Fruit fly (Drosophila melanogaster) whole organism: ENCODE data around the gene CG1236.
A peak's percentile ranks its signal among the peaks of the same experiment; 100 is the strongest.

Experiments used
- CG8478 ChIP-seq: fragments of >200 bp; optimal IDR thresholded peaks from 2 replicates; lab custom pipeline; 2018; ENCODE audit warnings: inconsistent platforms
- Dll ChIP-seq: fragments of >200 bp; optimal IDR thresholded peaks from 2 replicates; lab custom pipeline; 2017
- EcR ChIP-seq, 2 experiments: fragments of >200 bp; optimal IDR thresholded peaks; 2 replicates each; lab custom pipeline; 2017; ENCODE audit warnings: missing biosample characterization in 2 of 2, missing genetic modification characterization in 2 of 2, missing genetic modification reagents in 2 of 2
- pan ChIP-seq: fragments of >200 bp; optimal IDR thresholded peaks from 2 replicates; lab custom pipeline; 2017
- psq ChIP-seq: fragments of >200 bp; optimal IDR thresholded peaks from 2 replicates; lab custom pipeline; 2017
- usp ChIP-seq: fragments of >200 bp; optimal IDR thresholded peaks from 2 replicates; lab custom pipeline; 2017; ENCODE audit warnings: missing biosample characterization, missing genetic modification characterization, mixed read lengths

The CG1236 gene

dm6 chr3R:5736305-5736869 is at the start of gene CG1236, which contains the start of gene CG2100:
CG1236 (plus strand) TSS chr3R:5736748.
CG2100 (minus strand) TSS chr3R:5736355.
- TF ChIP-seq psq (no peak), pan (lab: Kevin White, UChicago) (peak; percentile 90)

DNA sequence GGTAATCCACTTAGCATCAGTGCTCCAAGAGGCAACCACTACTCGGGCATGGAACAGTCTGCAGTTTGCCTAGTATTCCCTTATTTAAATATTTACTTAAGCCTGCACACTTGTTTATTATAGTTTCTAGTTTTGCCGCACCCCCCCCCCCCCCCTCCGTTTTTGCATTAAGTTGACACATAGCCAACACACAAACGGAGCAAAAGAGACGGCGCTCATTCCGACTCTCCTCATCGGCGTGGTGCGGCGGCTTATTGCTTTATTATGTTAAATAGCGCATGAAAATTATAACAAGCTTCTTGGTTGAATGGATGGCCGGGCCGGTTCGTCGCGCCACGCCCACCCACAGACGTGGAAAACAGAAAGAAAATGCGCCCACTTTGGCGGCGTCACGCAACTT is 46.9 kb upstream of the CG1236 start:
- TF ChIP-seq Dll (lab: Kevin White, UChicago) (no peak), EcR (GFP tag; optimal IDR thresholded peaks at IDR 0.05; lab: Kevin White, UChicago) (no peak), pan (lab: Kevin White, UChicago) (no peak), psq (no peak), CG8478 (lab: Kevin White, UChicago) (no peak), usp (GFP tag; lab: Kevin White, UChicago) (no peak)

DNA sequence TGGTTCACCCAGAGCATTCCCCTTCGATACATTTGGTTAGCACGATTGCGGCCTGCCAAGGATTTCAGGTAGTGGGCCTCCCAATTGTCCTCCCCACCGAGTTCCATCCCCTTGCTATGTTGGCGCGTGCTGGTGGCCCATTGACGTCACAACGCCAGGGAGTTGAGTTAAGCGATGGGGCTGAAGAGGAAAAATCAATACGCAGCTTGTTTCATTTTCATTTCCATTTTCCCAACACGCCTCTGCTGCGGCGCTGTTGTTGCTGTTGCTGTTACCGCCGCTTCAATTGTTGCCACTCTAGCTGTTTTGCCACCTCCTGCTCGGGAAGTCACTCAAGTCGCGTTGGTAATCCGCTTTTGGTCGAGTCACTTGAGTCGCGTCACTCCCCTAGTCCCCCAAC is 45.5 kb upstream of the CG1236 start:
- TF ChIP-seq psq: no peak

DNA sequence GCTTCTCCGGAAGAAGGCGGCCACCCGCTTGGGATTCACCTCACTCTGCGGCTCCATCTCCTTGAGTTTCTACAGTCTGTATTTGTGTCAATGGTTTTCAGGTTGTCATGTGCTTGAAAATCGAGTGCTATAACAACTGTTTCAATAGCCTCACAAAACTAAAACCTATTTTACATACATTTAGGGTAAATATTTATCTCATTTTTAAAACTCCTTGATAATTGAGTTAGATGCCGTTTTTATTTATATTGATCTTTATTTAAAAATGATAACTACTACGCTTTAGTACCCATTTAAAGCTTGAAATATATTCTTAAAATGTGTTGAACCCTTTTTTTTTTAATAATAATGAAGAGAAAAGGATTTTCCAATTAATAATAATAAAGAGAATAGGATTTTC is 43.4 kb upstream of the CG1236 start, which contains the start of gene CG2104:
TSS of gene CG2104 (minus strand) at position 101 of the 400 bp plus-strand sequence.
- TF ChIP-seq psq: no peak
- no peak for TF ChIP-seq Dll (lab: Kevin White, UChicago)
- TF ChIP-seq EcR (GFP tag; optimal IDR thresholded peaks at IDR 0.05; lab: Kevin White, UChicago): no peak
- TF ChIP-seq usp (GFP tag; lab: Kevin White, UChicago): no peak
- TF ChIP-seq CG8478 (lab: Kevin White, UChicago): no peak
- no peak for TF ChIP-seq pan (lab: Kevin White, UChicago)

DNA sequence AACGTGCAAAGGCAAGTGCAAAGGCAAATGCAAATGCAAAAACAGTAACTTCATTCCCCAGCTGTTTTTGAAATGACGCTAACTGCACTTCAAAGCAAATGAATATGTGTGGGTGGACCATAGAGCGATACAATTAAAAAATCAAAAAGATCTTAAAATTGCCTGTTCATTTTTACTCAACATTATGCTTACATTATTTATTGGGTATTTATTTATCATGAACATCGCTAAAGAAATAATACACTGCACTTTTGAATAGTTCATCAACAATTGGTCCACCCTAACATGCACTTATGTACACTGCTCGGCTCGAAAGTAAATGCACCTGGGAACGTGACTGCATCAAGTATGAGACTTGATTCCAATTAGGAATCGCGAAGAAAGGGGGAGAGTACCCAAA is 42.1 kb upstream of the CG1236 start:
- no peak for TF ChIP-seq CG8478 (lab: Kevin White, UChicago)
- TF ChIP-seq usp (GFP tag; lab: Kevin White, UChicago): no peak
- no peak for TF ChIP-seq pan (lab: Kevin White, UChicago)

- TF ChIP-seq EcR (GFP tag; optimal IDR thresholded peaks at IDR 0.05; lab: Kevin White, UChicago): no peak
- TF ChIP-seq Dll (lab: Kevin White, UChicago): no peak
- TF ChIP-seq psq: no peak
- no peak for TF ChIP-seq pan (lab: Kevin White, UChicago)
- TF ChIP-seq usp (GFP tag; lab: Kevin White, UChicago): no peak
- no peak for TF ChIP-seq CG8478 (lab: Kevin White, UChicago)
Measured at dm6 chr3R:5696384-5696783, 40.2 kb upstream of the CG1236 start.

dm6 chr3R:5701104-5701503 is 35.4 kb upstream of the CG1236 start:
- TF ChIP-seq CG8478 (lab: Kevin White, UChicago) (no peak), Dll (lab: Kevin White, UChicago) (peak; percentile 74), pan (lab: Kevin White, UChicago) (no peak)

- no peak for TF ChIP-seq psq
- no peak for TF ChIP-seq EcR (GFP tag; optimal IDR thresholded peaks at IDR 0.05; lab: Kevin White, UChicago)
- TF ChIP-seq usp (GFP tag; lab: Kevin White, UChicago): no peak
- TF ChIP-seq Dll (lab: Kevin White, UChicago): no peak
- TF ChIP-seq pan (lab: Kevin White, UChicago): no peak
- no peak for TF ChIP-seq CG8478 (lab: Kevin White, UChicago)
Measured at dm6 chr3R:5704982-5705381, 31.6 kb upstream of the CG1236 start.

DNA sequence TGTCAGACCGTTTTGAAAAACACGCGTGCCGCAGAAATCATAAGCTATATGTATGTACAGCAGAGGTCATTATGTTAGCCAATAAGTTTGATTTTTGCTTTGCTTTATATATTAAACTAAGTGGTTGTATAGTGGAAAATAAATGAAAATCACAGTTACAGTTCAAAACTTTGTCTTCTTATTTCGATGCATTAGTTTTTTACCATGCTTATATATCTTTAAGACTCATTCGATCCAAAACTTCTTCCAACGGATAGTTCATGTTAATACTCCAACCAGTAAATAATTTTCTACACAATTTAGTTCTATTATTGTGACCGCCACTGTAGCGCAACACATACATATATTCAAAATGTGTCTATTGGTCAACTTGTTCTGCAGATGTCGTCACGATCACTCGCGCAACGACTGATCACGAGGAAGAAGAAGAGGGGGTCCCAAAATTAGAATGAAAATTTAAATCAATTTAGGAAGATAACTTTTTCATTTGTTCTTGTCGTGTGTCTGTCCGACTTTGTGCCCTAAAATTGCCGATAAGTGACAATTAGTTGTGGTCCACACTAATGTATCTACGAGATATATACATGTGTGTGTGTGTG is 31.0 kb upstream of the CG1236 start:
- TF ChIP-seq usp (GFP tag; lab: Kevin White, UChicago) (no peak), Dll (lab: Kevin White, UChicago) (no peak), pan (lab: Kevin White, UChicago) (no peak), psq (no peak), EcR (GFP tag; optimal IDR thresholded peaks at IDR 0.05; lab: Kevin White, UChicago) (no peak), CG8478 (lab: Kevin White, UChicago) (no peak)

- TF ChIP-seq EcR (GFP tag; optimal IDR thresholded peaks at IDR 0.05; lab: Kevin White, UChicago) (no peak), usp (GFP tag; lab: Kevin White, UChicago) (no peak), Dll (lab: Kevin White, UChicago) (no peak), pan (lab: Kevin White, UChicago) (no peak), CG8478 (lab: Kevin White, UChicago) (no peak), psq (no peak)
Measured at dm6 chr3R:5716755-5717309, 19.7 kb upstream of the CG1236 start, which contains the start of gene cas. cas (minus strand) TSS chr3R:5716805.

DNA sequence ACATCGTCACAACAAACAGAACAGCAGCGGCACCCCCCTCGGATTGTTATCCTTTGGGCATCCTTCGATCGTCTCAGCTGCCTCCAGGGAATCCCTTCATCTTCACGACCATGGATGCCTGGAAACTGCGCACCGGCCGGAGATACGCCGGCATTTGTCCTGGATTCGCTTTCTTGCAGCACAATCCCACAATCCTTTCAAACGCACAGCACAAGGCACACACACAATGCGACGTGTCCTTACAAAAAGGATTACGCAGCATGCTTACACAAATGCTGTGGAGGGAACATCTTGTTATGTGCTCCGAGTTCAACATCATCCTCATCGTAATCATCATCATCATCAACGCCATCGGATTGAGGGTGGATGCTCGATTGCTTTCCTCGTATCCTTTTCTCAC is 13.4 kb upstream of the CG1236 start:
- TF ChIP-seq Dll (lab: Kevin White, UChicago) (no peak), EcR (GFP tag; optimal IDR thresholded peaks at IDR 0.05; lab: Kevin White, UChicago) (no peak), usp (GFP tag; lab: Kevin White, UChicago) (no peak), CG8478 (lab: Kevin White, UChicago) (no peak), psq (no peak), pan (lab: Kevin White, UChicago) (no peak)

dm6 chr3R:5727724-5728365 is 8.7 kb upstream of the CG1236 start:
- TF ChIP-seq usp (GFP tag; lab: Kevin White, UChicago): no peak
- TF ChIP-seq EcR (GFP tag; optimal IDR thresholded peaks at IDR 0.05; lab: Kevin White, UChicago): no peak
- no peak for TF ChIP-seq psq
- TF ChIP-seq Dll (lab: Kevin White, UChicago): no peak
- TF ChIP-seq pan (lab: Kevin White, UChicago): no peak
- TF ChIP-seq CG8478 (lab: Kevin White, UChicago): no peak
